Fruit fly (Drosophila melanogaster) whole organism: ENCODE results near the gene Mur18B.

Experiments
- CG8478 ChIP-seq: fragments of >200 bp; optimal IDR thresholded peaks from 2 replicates; lab custom pipeline; 2018; ENCODE audit warnings: inconsistent platforms
- psq ChIP-seq: fragments of >200 bp; optimal IDR thresholded peaks from 2 replicates; lab custom pipeline; 2017

dm6 chrX:19262553-19262952 is 49.5 kb downstream of the Mur18B start:
- TF ChIP-seq psq (lab: Kevin White, UChicago), result no peak
- TF ChIP-seq CG8478 (lab: Kevin White, UChicago), result no peak
